Fruit fly (Drosophila melanogaster): ENCODE measurements around the gene elav.

elav gene

dm6 chrX:499589-500041, 23.4 kb downstream of the elav start (continued):
- peak; percentile 58 for TF ChIP-seq Usf (GFP tag; optimal IDR thresholded peaks at IDR 0.05)
- TF ChIP-seq wdn (GFP tag; IDR thresholded peaks at IDR 0.05), result peak; percentile 78
- peak; percentile 32 for TF ChIP-seq CTCF (GFP tag; optimal IDR thresholded peaks at IDR 0.05)
- peak; percentile 55 for TF ChIP-seq YL-1 (GFP tag; optimal IDR thresholded peaks at IDR 0.05)
- peak; percentile 84 for TF ChIP-seq CG6813 (GFP tag; optimal IDR thresholded peaks at IDR 0.05)
- TF ChIP-seq Mad (GFP tag; optimal IDR thresholded peaks at IDR 0.05), result peak; percentile 66
- TF ChIP-seq cg (GFP tag; optimal IDR thresholded peaks at IDR 0.05), result peak; percentile 25
- peak; percentile 58; the same call in 1 of the 3 replicates for TF ChIP-seq CG7357 (GFP tag; IDR thresholded peaks at IDR 0.05)
- no peak for TF ChIP-seq Neu2 (GFP tag; optimal IDR thresholded peaks at IDR 0.05; ENCODE audit: borderline replicate concordance)
- peak; percentile 72 for TF ChIP-seq Hey (tag; optimal IDR thresholded peaks at IDR 0.05)
- peak; percentile 80 for TF ChIP-seq mirr (GFP tag; optimal IDR thresholded peaks at IDR 0.05)
- TF ChIP-seq CG43689 (GFP tag; IDR thresholded peaks at IDR 0.05), result 0 out of 2 replicates have a peak, but pooled peaks have one; percentile 12
- no peak for TF ChIP-seq HLH4C (GFP tag; IDR thresholded peaks at IDR 0.05; ENCODE audit: partially characterized antibody)
- TF ChIP-seq chif (GFP tag; optimal IDR thresholded peaks at IDR 0.05), result peak; percentile 51 to 71
- TF ChIP-seq cad (GFP tag; optimal IDR thresholded peaks at IDR 0.05), result no peak
- TF ChIP-seq Adf1 (GFP tag; IDR thresholded peaks at IDR 0.05), result peak; percentile 96
- TF ChIP-seq CG15601 (tag; optimal IDR thresholded peaks at IDR 0.05), result peak; percentile 71
- peak; percentile 70 for TF ChIP-seq Blimp-1 (GFP tag; optimal IDR thresholded peaks at IDR 0.05)
- 0 out of 2 replicates have a peak, but pooled peaks have one; percentile 17 for TF ChIP-seq CG4360 (GFP tag; IDR thresholded peaks at IDR 0.05)
- peak; percentile 85 for TF ChIP-seq pho (GFP tag; optimal IDR thresholded peaks at IDR 0.05)
- TF ChIP-seq CG17568 (GFP tag; optimal IDR thresholded peaks at IDR 0.05), result peak; percentile 88
- peak; percentile 66 for TF ChIP-seq wek (GFP tag; optimal IDR thresholded peaks at IDR 0.05)
- TF ChIP-seq CG10267 (tag; optimal IDR thresholded peaks at IDR 0.05), result peak; percentile 62
- peak; percentile 19 for TF ChIP-seq grn (GFP tag; optimal IDR thresholded peaks at IDR 0.05)
- peak; percentile 51 for TF ChIP-seq Chrac-16 (GFP tag; optimal IDR thresholded peaks at IDR 0.05)
- peak; percentile 74 for TF ChIP-seq CG3847 (GFP tag; IDR thresholded peaks at IDR 0.05)
- TF ChIP-seq CG14710 (tag; optimal IDR thresholded peaks at IDR 0.05), result peak; percentile 51
- peak; percentile 86 for TF ChIP-seq Dek (tag; optimal IDR thresholded peaks at IDR 0.05)
- TF ChIP-seq Elba2 (GFP tag; optimal IDR thresholded peaks at IDR 0.05), result no peak
- TF ChIP-seq Lpt (GFP tag; optimal IDR thresholded peaks at IDR 0.05), result no peak
- peak; percentile 9 for TF ChIP-seq Ets97D (GFP tag; optimal IDR thresholded peaks at IDR 0.05)
- TF ChIP-seq pum (GFP tag; optimal IDR thresholded peaks at IDR 0.05), result peak; percentile 69
- TF ChIP-seq Kr (GFP tag; optimal IDR thresholded peaks at IDR 0.05), result no peak
- TF ChIP-seq CG10321 (GFP tag; IDR thresholded peaks at IDR 0.05), result no peak
- no peak for TF ChIP-seq CG6272 (GFP tag; IDR thresholded peaks at IDR 0.05)
- peak; percentile 34 for TF ChIP-seq CG33557 (GFP tag; optimal IDR thresholded peaks at IDR 0.05)
- TF ChIP-seq CG11247 (GFP tag; IDR thresholded peaks at IDR 0.05), result peak; percentile 63
- TF ChIP-seq CG13775 (GFP tag; optimal IDR thresholded peaks at IDR 0.05), result peak; percentile 74
- peak; percentile 68 for TF ChIP-seq Hsf (GFP tag; optimal IDR thresholded peaks at IDR 0.05)
- peak; percentile 65 for TF ChIP-seq CG31365 (tag; optimal IDR thresholded peaks at IDR 0.05)
- TF ChIP-seq CG12236 (GFP tag; optimal IDR thresholded peaks at IDR 0.05), result peak; percentile 61
- peak; percentile 58 for TF ChIP-seq Nf-YB (GFP tag; optimal IDR thresholded peaks at IDR 0.05)
- TF ChIP-seq CG11456 (GFP tag; IDR thresholded peaks at IDR 0.05), result peak; percentile 62; the same call in 1 of the 3 replicates
- TF ChIP-seq CG9727 (GFP tag; optimal IDR thresholded peaks at IDR 0.05), result peak; percentile 82
- peak; percentile 78 for TF ChIP-seq pb (GFP tag; optimal IDR thresholded peaks at IDR 0.05)
- peak; percentile 64 for TF ChIP-seq eyg (GFP tag; optimal IDR thresholded peaks at IDR 0.05)
- peak; percentile 64 for TF ChIP-seq az2 (GFP tag; optimal IDR thresholded peaks at IDR 0.05)
- peak; percentile 84 for TF ChIP-seq CG13424 (tag; optimal IDR thresholded peaks at IDR 0.05)
- peak; percentile 64 for TF ChIP-seq CG33213 (GFP tag; optimal IDR thresholded peaks at IDR 0.05)
- TF ChIP-seq otp (GFP tag; IDR thresholded peaks at IDR 0.05), result peak; percentile 78
- no peak for TF ChIP-seq lov (optimal IDR thresholded peaks at IDR 0.05)
- TF ChIP-seq lov (GFP tag; IDR thresholded peaks at IDR 0.05), result no peak

Measured in whole organism, embryonic.